Fruit fly (Drosophila melanogaster): Measurements from ENCODE around the gene CG31415.

The CG31415 gene

dm6 chr3R:9791177-9791806 lies 48.0 kb downstream of the CG31415 start, which contains the start of the genes CG12945 and CG8507 (continued):
- TF ChIP-seq CG6689 (GFP tag; IDR thresholded peaks at IDR 0.05) (0 out of 2 replicates have a peak, but pooled peaks have one; percentile 9), Camta (GFP tag; optimal IDR thresholded peaks at IDR 0.05) (peak; percentile 44), ash1 (GFP tag; optimal IDR thresholded peaks at IDR 0.05) (no peak), Fer1 (GFP tag; optimal IDR thresholded peaks at IDR 0.05) (peak; percentile 57), vfl (GFP tag; optimal IDR thresholded peaks at IDR 0.05) (peak; percentile 46), bbx (GFP tag; IDR thresholded peaks at IDR 0.05; ENCODE audit: partially characterized antibody) (0 out of 2 replicates have a peak, but pooled peaks have one; percentile 18), CG4404 (GFP tag; IDR thresholded peaks at IDR 0.05) (peak; percentile 37; the same call in 1 of the 2 replicates), CG31224 (GFP tag; IDR thresholded peaks at IDR 0.05) (peak; percentile 20; the same call in 1 of the 2 replicates), CG9727 (GFP tag; optimal IDR thresholded peaks at IDR 0.05) (peak; percentile 42), MESR4 (GFP tag; optimal IDR thresholded peaks at IDR 0.05) (no peak), Hr51 (GFP tag; optimal IDR thresholded peaks at IDR 0.05) (no peak), CG16815 (GFP tag; optimal IDR thresholded peaks at IDR 0.05) (peak; percentile 11), CG10147 (GFP tag; optimal IDR thresholded peaks at IDR 0.05) (peak; percentile 58), CG12942 (GFP tag; optimal IDR thresholded peaks at IDR 0.05) (peak; percentile 35), CG10654 (GFP tag; optimal IDR thresholded peaks at IDR 0.05) (peak; percentile 4), BEAF-32 (GFP tag; optimal IDR thresholded peaks at IDR 0.05) (peak; percentile 52), Blimp-1 (GFP tag; optimal IDR thresholded peaks at IDR 0.05) (peak; percentile 28), CG12659 (GFP tag; optimal IDR thresholded peaks at IDR 0.05) (peak; percentile 68), prd (optimal IDR thresholded peaks at IDR 0.05) (no peak), prd (GFP tag; IDR thresholded peaks at IDR 0.05) (peak; percentile 54; the same call in 1 of the 3 replicates), HHEX (GFP tag; optimal IDR thresholded peaks at IDR 0.05) (no peak), nau (GFP tag; optimal IDR thresholded peaks at IDR 0.05) (no peak), shn (GFP tag; optimal IDR thresholded peaks at IDR 0.05) (peak; percentile 53), NFAT (GFP tag; IDR thresholded peaks at IDR 0.05) (no peak), Dbx (GFP tag; IDR thresholded peaks at IDR 0.05) (0 out of 3 replicates have a peak, but pooled peaks have one; percentile 18), CG9932 (GFP tag; IDR thresholded peaks at IDR 0.05) (peak; percentile 67), CoRest (tag; optimal IDR thresholded peaks at IDR 0.05) (peak; percentile 76), CG15514 (GFP tag; optimal IDR thresholded peaks at IDR 0.05) (peak; percentile 40), CG11504 (tag; optimal IDR thresholded peaks at IDR 0.05) (no peak), dpn (GFP tag; optimal IDR thresholded peaks at IDR 0.05) (peak; percentile 43), dm (GFP tag; optimal IDR thresholded peaks at IDR 0.05) (peak; percentile 34), PHDP (tag; optimal IDR thresholded peaks at IDR 0.05) (peak; percentile 48), Ets65A (GFP tag) (peak; percentile 91), gem (tag; optimal IDR thresholded peaks at IDR 0.05) (no peak), sna (GFP tag; IDR thresholded peaks at IDR 0.05; ENCODE audit: partially characterized antibody) (no peak), Nf-YC (tag; optimal IDR thresholded peaks at IDR 0.05) (no peak)

- TF ChIP-seq da (GFP tag; optimal IDR thresholded peaks at IDR 0.05), result no peak
- no peak for TF ChIP-seq emc (GFP tag; optimal IDR thresholded peaks at IDR 0.05)
- TF ChIP-seq Dfd (GFP tag; optimal IDR thresholded peaks at IDR 0.05), result no peak
- TF ChIP-seq CG2129 (GFP tag; IDR thresholded peaks at IDR 0.05; ENCODE audit: partially characterized antibody), result no peak
- no peak for TF ChIP-seq kah (GFP tag; optimal IDR thresholded peaks at IDR 0.05)
- no peak for TF ChIP-seq HLH54F (GFP tag; optimal IDR thresholded peaks at IDR 0.05)
- no peak for TF ChIP-seq CG10366 (GFP tag; IDR thresholded peaks at IDR 0.05)
- TF ChIP-seq CG15479 (GFP tag; optimal IDR thresholded peaks at IDR 0.05), result no peak
- TF ChIP-seq fd64A (GFP tag; optimal IDR thresholded peaks at IDR 0.05), result no peak
- no peak for TF ChIP-seq tgo (GFP tag; IDR thresholded peaks at IDR 0.05)
- no peak for TF ChIP-seq slou (GFP tag; optimal IDR thresholded peaks at IDR 0.05)
- TF ChIP-seq Neu2 (GFP tag; optimal IDR thresholded peaks at IDR 0.05; ENCODE audit: borderline replicate concordance), result no peak
- no peak for TF ChIP-seq z (GFP tag; IDR thresholded peaks at IDR 0.05)
- peak; percentile 93 for TF ChIP-seq gfzf (GFP tag; optimal IDR thresholded peaks at IDR 0.05)
- TF ChIP-seq run (tag; optimal IDR thresholded peaks at IDR 0.05), result no peak
Measured at dm6 chr3R:9793018-9793417, 49.7 kb downstream of the CG31415 start, which contains the start of gene CG8516. Gene CG8516 (plus strand): TSS chr3R:9793295.
